Worm (Caenorhabditis elegans) whole organism, L1 larva: ENCODE measurements around the gene rpc-11.

Experiments used
- C16A3.4 ChIP-seq: fragments of 150-350 bp; optimal IDR thresholded peaks from 2 replicates; lab custom pipeline; 2014; ENCODE audit warnings: missing biosample characterization, missing genetic modification characterization
- ama-1 ChIP-seq: fragments of 150-350 bp; optimal IDR thresholded peaks from 2 replicates; lab custom pipeline; 2014
- ceh-63 ChIP-seq: fragments of 200-800 bp; sonication (Bioruptor generic); optimal IDR thresholded peaks from 2 replicates; lab custom pipeline; 2018; ENCODE audit warnings: mild to moderate bottlenecking, missing genetic modification characterization, missing compliant biosample characterization
- ceh-82 ChIP-seq, 3 experiments: fragments of 150-350 bp in 1 of 3; sonication (generic microtip) in 2 of 3; optimal IDR thresholded peaks; 2 replicates each; lab custom pipeline; 2014 to 2017; ENCODE audit warnings: missing biosample characterization in 3 of 3, missing genetic modification characterization in 3 of 3
- dpl-1 ChIP-seq, 3 experiments: fragments of 150-350 bp in 2 of 3; sonication (generic microtip) in 1 of 3; optimal IDR thresholded peaks; 2 replicates each; lab custom pipeline; 2014 to 2017; ENCODE audit warnings: missing biosample characterization in 3 of 3, missing genetic modification characterization in 3 of 3, missing genetic modification reagents in 3 of 3
- dsc-1 ChIP-seq: sonication (generic microtip); optimal IDR thresholded peaks from 2 replicates; lab custom pipeline; 2016; ENCODE audit warnings: mild to moderate bottlenecking, missing genetic modification characterization, missing compliant biosample characterization
- efl-1 ChIP-seq, 4 experiments: fragments of 150-350 bp; optimal IDR thresholded peaks in 3 of 4; peaks in 1 of 4; 1 replicate in 1 of 4; 2 replicates in 3 of 4; lab custom pipeline; 2014; ENCODE audit warnings: missing biosample characterization in 2 of 4, missing genetic modification characterization in 2 of 4, missing genetic modification reagents in 2 of 4
- egl-27 ChIP-seq, 2 experiments: fragments of 150-350 bp in 1 of 2; sonication (generic microtip); optimal IDR thresholded peaks; 3 replicates each; lab custom pipeline; 2017 to 2018; ENCODE audit warnings: missing biosample characterization in 2 of 2, missing genetic modification characterization in 2 of 2, missing genetic modification reagents in 2 of 2
- elt-3 ChIP-seq, 6 experiments: fragments of 150-350 bp in 1 of 6; sonication (generic microtip); optimal IDR thresholded peaks; 2 replicates each; lab custom pipeline; 2017 to 2018; ENCODE audit warnings: missing biosample characterization in 6 of 6, missing genetic modification characterization in 6 of 6, inconsistent platforms in 1 of 6
- fkh-10 ChIP-seq: sonication (generic microtip); optimal IDR thresholded peaks from 2 replicates; lab custom pipeline; 2017; ENCODE audit warnings: missing biosample characterization, missing genetic modification reagents, missing genetic modification characterization
- fkh-4 ChIP-seq: sonication (generic microtip); optimal IDR thresholded peaks from 2 replicates; lab custom pipeline; 2016; ENCODE audit warnings: missing compliant biosample characterization, missing genetic modification characterization, borderline replicate concordance
- fkh-8 ChIP-seq: sonication (generic microtip); optimal IDR thresholded peaks from 2 replicates; lab custom pipeline; 2016; ENCODE audit warnings: mild to moderate bottlenecking, missing genetic modification characterization, missing compliant biosample characterization
- grh-1 ChIP-seq: fragments of 200-800 bp; sonication (Bioruptor generic); IDR thresholded peaks from 2 replicates; pipeline ENCODE4 v1.3.6; 2022; ENCODE audit warnings: missing genetic modification reagents, missing genetic modification characterization, missing compliant biosample characterization
- hlh-17 ChIP-seq: fragments of 200-800 bp; sonication (Bioruptor generic); optimal IDR thresholded peaks from 2 replicates; lab custom pipeline; 2018; ENCODE audit warnings: missing genetic modification characterization, mild to moderate bottlenecking, missing compliant biosample characterization, moderate library complexity, borderline replicate concordance
- irx-1 ChIP-seq: sonication (generic microtip); optimal IDR thresholded peaks from 2 replicates; lab custom pipeline; 2016; ENCODE audit warnings: missing genetic modification characterization, missing compliant biosample characterization
- isw-1 ChIP-seq: fragments of 200-800 bp; sonication (Bioruptor generic); IDR thresholded peaks from 2 replicates; pipeline ENCODE4 v1.3.6; 2022; ENCODE audit warnings: missing genetic modification characterization, missing compliant biosample characterization
- jun-1 ChIP-seq: fragments of 150-350 bp; optimal IDR thresholded peaks from 2 replicates; lab custom pipeline; 2014; ENCODE audit warnings: missing biosample characterization, missing genetic modification reagents, missing genetic modification characterization
- lin-13 ChIP-seq: fragments of 150-350 bp; optimal IDR thresholded peaks from 2 replicates; lab custom pipeline; 2014; ENCODE audit warnings: missing biosample characterization, missing genetic modification reagents, missing genetic modification characterization
- lin-14 ChIP-seq: fragments of 200-800 bp; sonication (Bioruptor generic); optimal IDR thresholded peaks from 2 replicates; lab custom pipeline; 2018; ENCODE audit warnings: mild to moderate bottlenecking, missing genetic modification characterization, moderate library complexity, missing compliant biosample characterization
- lin-35 ChIP-seq, 2 experiments: fragments of 150-350 bp; optimal IDR thresholded peaks; 2 replicates each; lab custom pipeline; 2014; ENCODE audit warnings: missing biosample characterization in 2 of 2, missing genetic modification characterization in 2 of 2, missing genetic modification reagents in 2 of 2
- lin-39 ChIP-seq: fragments of 150-350 bp; optimal IDR thresholded peaks from 2 replicates; lab custom pipeline; 2014; ENCODE audit warnings: missing biosample characterization, missing genetic modification reagents, missing genetic modification characterization
- lsy-2 ChIP-seq, 2 experiments: fragments of 150-350 bp; optimal IDR thresholded peaks; 2 replicates each; lab custom pipeline; 2014; ENCODE audit warnings: missing biosample characterization in 2 of 2, missing genetic modification characterization in 2 of 2
- mdl-1 ChIP-seq, 2 experiments: fragments of 150-350 bp; optimal IDR thresholded peaks; 2 replicates each; lab custom pipeline; 2014 to 2017; ENCODE audit warnings: missing biosample characterization in 2 of 2, missing genetic modification characterization in 2 of 2, inconsistent platforms in 1 of 2
- mep-1 ChIP-seq: fragments of 150-350 bp; optimal IDR thresholded peaks from 2 replicates; lab custom pipeline; 2014; ENCODE audit warnings: missing biosample characterization, missing genetic modification characterization
- nhr-12 ChIP-seq: sonication (generic microtip); optimal IDR thresholded peaks from 2 replicates; lab custom pipeline; 2017; ENCODE audit warnings: missing biosample characterization, missing genetic modification characterization
- nhr-19 ChIP-seq: fragments of 200-800 bp; sonication (Bioruptor generic); conservative IDR thresholded peaks from 2 replicates; pipeline ENCODE4 v1.3.6; 2022; ENCODE audit warnings: missing genetic modification characterization, missing compliant biosample characterization
- nhr-20 ChIP-seq: sonication (generic microtip); optimal IDR thresholded peaks from 2 replicates; lab custom pipeline; 2016; ENCODE audit warnings: mild to moderate bottlenecking, missing genetic modification characterization, missing compliant biosample characterization
- nhr-47 ChIP-seq: sonication (generic microtip); optimal IDR thresholded peaks from 2 replicates; lab custom pipeline; 2016; ENCODE audit warnings: mild to moderate bottlenecking, missing genetic modification characterization, moderate library complexity, missing compliant biosample characterization
- nhr-71 ChIP-seq: sonication (generic microtip); optimal IDR thresholded peaks from 2 replicates; lab custom pipeline; 2016; ENCODE audit warnings: mild to moderate bottlenecking, missing genetic modification characterization, moderate library complexity, missing compliant biosample characterization
- nhr-84 ChIP-seq: sonication (generic microtip); optimal IDR thresholded peaks from 2 replicates; lab custom pipeline; 2017; ENCODE audit warnings: missing biosample characterization, missing genetic modification characterization
- nhr-85 ChIP-seq: sonication (generic microtip); peaks from one replicate; lab custom pipeline; 2016; ENCODE audit warnings: missing genetic modification characterization, inconsistent platforms, missing compliant biosample characterization
- nhr-90 ChIP-seq: sonication (generic microtip); optimal IDR thresholded peaks from 2 replicates; lab custom pipeline; 2016; ENCODE audit warnings: mild to moderate bottlenecking, missing genetic modification characterization, missing compliant biosample characterization; ENCODE audit not compliant: poor library complexity
- pag-3 ChIP-seq: sonication (generic microtip); optimal IDR thresholded peaks from 2 replicates; lab custom pipeline; 2017; ENCODE audit warnings: missing genetic modification characterization, mild to moderate bottlenecking, missing compliant biosample characterization, antibody characterized with exemption, borderline replicate concordance; ENCODE audit not compliant: insufficient read depth
- pqm-1 ChIP-seq: sonication (generic microtip); optimal IDR thresholded peaks from 3 replicates; lab custom pipeline; 2017; ENCODE audit warnings: missing biosample characterization, missing genetic modification characterization
- rnt-1 ChIP-seq: sonication (generic microtip); optimal IDR thresholded peaks from 2 replicates; lab custom pipeline; 2016; ENCODE audit warnings: mild to moderate bottlenecking, missing genetic modification characterization, moderate library complexity, missing compliant biosample characterization
- skn-1 ChIP-seq: fragments of 150-350 bp; optimal IDR thresholded peaks from 2 replicates; lab custom pipeline; 2014; ENCODE audit warnings: missing biosample characterization, missing genetic modification characterization
- snu-23 ChIP-seq: sonication (generic microtip); optimal IDR thresholded peaks from 2 replicates; lab custom pipeline; 2016; ENCODE audit warnings: missing genetic modification characterization, missing compliant biosample characterization
- sox-4 ChIP-seq: sonication (generic microtip); optimal IDR thresholded peaks from 2 replicates; lab custom pipeline; 2016; ENCODE audit warnings: missing genetic modification characterization, missing compliant biosample characterization
- swsn-7 ChIP-seq: sonication (generic microtip); optimal IDR thresholded peaks from 2 replicates; lab custom pipeline; 2016; ENCODE audit warnings: missing genetic modification characterization, missing compliant biosample characterization
- tbx-2 ChIP-seq: sonication (generic microtip); optimal IDR thresholded peaks from 2 replicates; lab custom pipeline; 2016; ENCODE audit warnings: missing genetic modification characterization, missing compliant biosample characterization
- tlp-1 ChIP-seq: fragments of 150-350 bp; optimal IDR thresholded peaks from 2 replicates; lab custom pipeline; 2014; ENCODE audit warnings: missing biosample characterization, missing genetic modification characterization
- unc-130 ChIP-seq: fragments of 150-350 bp; optimal IDR thresholded peaks from 2 replicates; lab custom pipeline; 2017; ENCODE audit warnings: missing biosample characterization, missing genetic modification characterization, inconsistent platforms
- unc-30 ChIP-seq: sonication (generic microtip); optimal IDR thresholded peaks from 2 replicates; lab custom pipeline; 2017; ENCODE audit warnings: missing biosample characterization, missing genetic modification characterization
- unc-86 ChIP-seq: sonication (generic microtip); optimal IDR thresholded peaks from 2 replicates; lab custom pipeline; 2016; ENCODE audit warnings: missing genetic modification characterization, missing compliant biosample characterization
- vab-15 ChIP-seq: sonication (generic microtip); optimal IDR thresholded peaks from 2 replicates; lab custom pipeline; 2017; ENCODE audit warnings: missing genotype, mild to moderate bottlenecking, missing genetic modification characterization, missing compliant biosample characterization
- xbp-1 ChIP-seq: sonication (generic microtip); optimal IDR thresholded peaks from 2 replicates; lab custom pipeline; 2016; ENCODE audit warnings: missing genetic modification characterization, missing compliant biosample characterization
- zip-4 ChIP-seq: fragments of 200-800 bp; sonication (Bioruptor generic); optimal IDR thresholded peaks from 2 replicates; lab custom pipeline; 2018; ENCODE audit warnings: mild to moderate bottlenecking, missing genetic modification characterization, moderate library complexity, missing compliant biosample characterization
- ztf-4 ChIP-seq: fragments of 150-350 bp; optimal IDR thresholded peaks from 2 replicates; lab custom pipeline; 2014; ENCODE audit warnings: missing biosample characterization, missing genetic modification characterization

Gene rpc-11

DNA sequence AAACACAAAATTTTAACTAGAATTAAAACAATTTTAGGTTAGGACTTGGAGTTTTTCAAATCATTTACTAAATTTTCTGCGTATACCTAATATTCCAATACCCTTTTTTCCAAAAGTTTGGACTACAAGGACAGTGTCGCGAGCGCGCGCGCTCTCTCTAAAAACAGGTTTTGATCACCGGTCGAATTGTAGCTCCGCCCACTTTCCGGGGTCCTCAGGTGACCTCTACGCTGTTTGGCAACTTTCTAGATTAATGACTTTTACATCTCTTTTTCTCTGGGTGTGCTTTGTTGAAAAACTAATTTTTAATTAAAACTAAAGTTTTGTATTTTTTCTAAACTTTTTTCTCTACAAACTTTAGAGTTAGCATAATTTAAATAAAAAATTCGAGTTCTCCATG lies 20.8 kb downstream of the rpc-11 start (continued):
- TF ChIP-seq fkh-8 (tag; lab: Kevin White, UChicago) (no peak), ceh-63 (GFP tag; lab: Kevin White, UChicago) (no peak)
- TF ChIP-seq, all 84 proteins: peak for 16

DNA sequence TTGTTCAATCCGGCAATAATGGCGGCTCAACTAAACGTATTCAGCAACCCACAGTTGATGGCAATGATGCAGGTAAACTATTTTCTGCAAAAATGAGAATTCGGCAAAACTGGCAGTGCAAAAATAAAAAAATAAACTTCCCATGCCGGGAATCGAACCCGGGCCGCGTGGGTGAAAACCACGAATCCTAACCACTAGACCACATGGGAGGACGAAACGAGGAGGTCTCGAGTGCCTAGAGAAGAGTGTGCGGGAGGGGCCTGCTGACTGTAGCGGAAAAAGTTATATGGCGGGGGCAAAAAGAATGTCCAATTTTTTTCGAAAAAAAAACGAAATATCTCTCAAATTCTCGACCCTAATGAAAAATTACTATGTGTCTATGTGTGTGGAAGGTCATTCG lies 21.8 kb downstream of the rpc-11 start:
- TF ChIP-seq unc-86 (tag; lab: Kevin White, UChicago) (no peak), zip-4 (GFP tag; lab: Kevin White, UChicago) (no peak), mep-1 (peak; percentile 59), jun-1 (tag; lab: Kevin White, UChicago) (no peak), elt-3 (tag; optimal IDR thresholded peaks at IDR 0.05; lab: Kevin White, UChicago) (peak in 1 of 6 experiments; percentile 17), lsy-2 (tag; optimal IDR thresholded peaks at IDR 0.05; lab: Kevin White, UChicago) (peak; percentile 17 to 54), mdl-1 (tag; optimal IDR thresholded peaks at IDR 0.05; lab: Kevin White, UChicago) (peak in 1 of 2 experiments; percentile 45), lin-39 (tag; lab: Kevin White, UChicago) (no peak), ztf-4 (tag; lab: Kevin White, UChicago) (no peak), nhr-12 (no peak), nhr-90 (tag; lab: Kevin White, UChicago) (peak; percentile 77), sox-4 (tag; lab: Kevin White, UChicago) (no peak), unc-30 (tag; lab: Kevin White, UChicago) (no peak), skn-1 (tag; lab: Kevin White, UChicago) (peak; percentile 24), dsc-1 (tag; lab: Kevin White, UChicago) (peak; percentile 40), hlh-17 (GFP tag; lab: Kevin White, UChicago) (no peak), fkh-4 (no peak), nhr-47 (tag; lab: Kevin White, UChicago) (peak; percentile 62), tbx-2 (tag; lab: Kevin White, UChicago) (peak; percentile 45), swsn-7 (tag; lab: Kevin White, UChicago) (peak; percentile 46), ceh-82 (tag; optimal IDR thresholded peaks at IDR 0.05; lab: Kevin White, UChicago) (peak in 1 of 3 experiments; percentile 64), isw-1 (GFP tag; lab: Robert Waterston, UW) (peak; percentile 6; the same call in 1 of the 2 replicates), tlp-1 (no peak), nhr-85 (tag; lab: Kevin White, UChicago) (peak; percentile 83), egl-27 (tag; optimal IDR thresholded peaks at IDR 0.05; lab: Kevin White, UChicago) (no peak), vab-15 (tag; lab: Kevin White, UChicago) (peak; percentile 13), efl-1 (optimal IDR thresholded peaks at IDR 0.05; lab: Kevin White, UChicago) (peak; percentile 27 to 35), efl-1 (GFP tag; optimal IDR thresholded peaks at IDR 0.05 in 1 of 2; lab: Kevin White, UChicago) (peak; percentile 41 to 96), unc-130 (tag; lab: Kevin White, UChicago) (no peak), fkh-10 (GFP tag; lab: Kevin White, UChicago) (no peak), nhr-19 (GFP tag; lab: Robert Waterston, UW) (peak; percentile 67), nhr-84 (tag; lab: Kevin White, UChicago) (no peak), dpl-1 (GFP tag; optimal IDR thresholded peaks at IDR 0.05; lab: Kevin White, UChicago) (peak; percentile 13 to 55 (median 32)), pag-3 (tag; lab: Kevin White, UChicago) (peak; percentile 17), nhr-20 (tag; lab: Kevin White, UChicago) (peak; percentile 58), nhr-71 (tag; lab: Kevin White, UChicago) (peak; percentile 70), rnt-1 (tag; lab: Kevin White, UChicago) (peak; percentile 69), pqm-1 (tag; lab: Kevin White, UChicago) (no peak), xbp-1 (tag; lab: Kevin White, UChicago) (peak; percentile 17), lin-14 (GFP tag; lab: Kevin White, UChicago) (peak; percentile 43), irx-1 (tag; lab: Kevin White, UChicago) (peak; percentile 7), ama-1 (lab: Kevin White, UChicago) (no peak), C16A3.4 (tag; lab: Kevin White, UChicago) (peak; percentile 31), lin-35 (GFP tag; optimal IDR thresholded peaks at IDR 0.05; lab: Kevin White, UChicago) (peak; percentile 28 to 79), grh-1 (peak; percentile 73), lin-13 (GFP tag; lab: Kevin White, UChicago) (peak; percentile 52), snu-23 (peak; percentile 79)
- TF ChIP-seq, all 84 proteins: peak for 29
